Worm (Caenorhabditis elegans) whole organism, young adult: ENCODE data around the gene F08G2.7.
A peak's percentile ranks its signal among the peaks of the same experiment; 100 is the strongest.

Source experiments
- B0261.1 ChIP-seq: sonication (generic microtip); optimal IDR thresholded peaks from 2 replicates; lab custom pipeline; 2016; ENCODE audit warnings: mild to moderate bottlenecking, missing genetic modification characterization, moderate library complexity, missing compliant biosample characterization
- D2030.7 ChIP-seq: fragments of 200-800 bp; sonication (Bioruptor generic); IDR thresholded peaks from 2 replicates; pipeline ENCODE4 v1.3.6; 2022; ENCODE audit warnings: missing genetic modification reagents, missing genetic modification characterization, missing compliant biosample characterization
- F22D6.2 ChIP-seq: sonication (generic microtip); optimal IDR thresholded peaks from 2 replicates; lab custom pipeline; 2016; ENCODE audit warnings: mild to moderate bottlenecking, missing genetic modification characterization, missing compliant biosample characterization
- F23B12.7 ChIP-seq: sonication (generic microtip); optimal IDR thresholded peaks from 2 replicates; lab custom pipeline; 2017; ENCODE audit warnings: missing genetic modification characterization, mild to moderate bottlenecking, missing compliant biosample characterization, antibody characterized with exemption, moderate library complexity; ENCODE audit not compliant: insufficient read depth
- F49E8.2 ChIP-seq: sonication (generic microtip); optimal IDR thresholded peaks from 3 replicates; lab custom pipeline; 2017; ENCODE audit warnings: missing genetic modification characterization, mild to moderate bottlenecking, missing compliant biosample characterization, antibody characterized with exemption, moderate library complexity; ENCODE audit not compliant: insufficient read depth
- F57C9.4 ChIP-seq: sonication (generic microtip); optimal IDR thresholded peaks from 2 replicates; lab custom pipeline; 2017; ENCODE audit warnings: mild to moderate bottlenecking, missing genetic modification characterization, missing compliant biosample characterization
- T26A5.8 ChIP-seq: sonication (generic microtip); optimal IDR thresholded peaks from 2 replicates; lab custom pipeline; 2016; ENCODE audit warnings: missing genetic modification characterization, missing compliant biosample characterization
- Y67H2A.10 ChIP-seq: fragments of 200-800 bp; sonication (Bioruptor generic); conservative IDR thresholded peaks from 2 replicates; pipeline ENCODE4 v1.3.6; 2022; ENCODE audit warnings: missing genetic modification reagents, missing genetic modification characterization, missing compliant biosample characterization
- Y79H2A.3 ChIP-seq: fragments of 200-800 bp; sonication (Bioruptor generic); conservative IDR thresholded peaks from 2 replicates; pipeline ENCODE4 v1.3.6; 2022; ENCODE audit warnings: missing genetic modification reagents, missing genetic modification characterization, missing compliant biosample characterization
- Y95B8A.8 ChIP-seq: fragments of 200-800 bp; sonication (Bioruptor generic); IDR thresholded peaks from 2 replicates; pipeline ENCODE4 v1.3.6; 2022; ENCODE audit warnings: missing genetic modification reagents, missing genetic modification characterization, missing compliant biosample characterization
- aptf-2 ChIP-seq: fragments of 200-800 bp; sonication (Bioruptor generic); conservative IDR thresholded peaks from 2 replicates; pipeline ENCODE4 v1.3.6; 2022; ENCODE audit warnings: missing genetic modification reagents, missing genetic modification characterization, missing compliant biosample characterization
- aptf-3 ChIP-seq: fragments of 200-800 bp; sonication (Bioruptor generic); IDR thresholded peaks from 2 replicates; pipeline ENCODE4 v1.3.6; 2022; ENCODE audit warnings: missing genetic modification characterization, missing compliant biosample characterization
- atf-7 ChIP-seq: sonication (generic microtip); optimal IDR thresholded peaks from 2 replicates; lab custom pipeline; 2017; ENCODE audit warnings: mild to moderate bottlenecking, missing genetic modification characterization, missing compliant biosample characterization
- attf-3 ChIP-seq: fragments of 200-800 bp; sonication (Bioruptor generic); conservative IDR thresholded peaks from 2 replicates; pipeline ENCODE4 v1.3.6; 2022; ENCODE audit warnings: missing genetic modification reagents, missing genetic modification characterization, missing compliant biosample characterization
- bed-1 ChIP-seq: fragments of 200-800 bp; sonication (Bioruptor generic); IDR thresholded peaks from 2 replicates; pipeline ENCODE4 v1.3.6; 2022; ENCODE audit warnings: missing genetic modification reagents, missing genetic modification characterization, missing compliant biosample characterization
- cebp-1 ChIP-seq, 2 experiments: fragments of 200-800 bp in 1 of 2; sonication (Bioruptor generic) in 1 of 2; sonication (generic microtip) in 1 of 2; IDR thresholded peaks in 1 of 2; optimal IDR thresholded peaks in 1 of 2; 2 replicates each; pipeline versions ENCODE4 v1.3.6 to Lab custom; 2017 to 2022; ENCODE audit warnings: missing compliant biosample characterization in 2 of 2, missing genetic modification characterization in 2 of 2, mild to moderate bottlenecking in 1 of 2, missing genetic modification reagents in 1 of 2, moderate library complexity in 1 of 2
- ceh-27 ChIP-seq: fragments of 200-800 bp; sonication (Bioruptor generic); optimal IDR thresholded peaks from 2 replicates; lab custom pipeline; 2018; ENCODE audit warnings: mild to moderate bottlenecking, missing genetic modification characterization, moderate library complexity, missing compliant biosample characterization
- ceh-79 ChIP-seq: sonication (generic microtip); optimal IDR thresholded peaks from 2 replicates; lab custom pipeline; 2017; ENCODE audit warnings: mild to moderate bottlenecking, missing genetic modification characterization, missing compliant biosample characterization
- die-1 ChIP-seq: sonication (generic microtip); optimal IDR thresholded peaks from 2 replicates; lab custom pipeline; 2016; ENCODE audit warnings: missing genotype, mild to moderate bottlenecking, missing genetic modification characterization, missing compliant biosample characterization
- dpff-1 ChIP-seq: sonication (generic microtip); optimal IDR thresholded peaks from 2 replicates; lab custom pipeline; 2017; ENCODE audit warnings: mild to moderate bottlenecking, missing genetic modification characterization, missing compliant biosample characterization
- egrh-3 ChIP-seq: fragments of 200-800 bp; sonication (Bioruptor generic); IDR thresholded peaks from 2 replicates; pipeline ENCODE4 v1.3.6; 2022; ENCODE audit warnings: missing genetic modification reagents, missing genetic modification characterization, missing compliant biosample characterization
- gei-17 ChIP-seq: fragments of 200-800 bp; sonication (Bioruptor generic); optimal IDR thresholded peaks from 2 replicates; lab custom pipeline; 2018; ENCODE audit warnings: mild to moderate bottlenecking, missing genetic modification characterization, missing compliant biosample characterization
- hlh-12 ChIP-seq: sonication (generic microtip); optimal IDR thresholded peaks from 2 replicates; lab custom pipeline; 2016; ENCODE audit warnings: missing genetic modification characterization, missing compliant biosample characterization
- hmg-20 ChIP-seq: fragments of 200-800 bp; sonication (Bioruptor generic); IDR thresholded peaks from 2 replicates; pipeline ENCODE4 v1.3.6; 2022; ENCODE audit warnings: missing genetic modification reagents, missing genetic modification characterization, missing compliant biosample characterization
- hsf-1 ChIP-seq: fragments of 200-800 bp; sonication (Bioruptor generic); IDR thresholded peaks from 2 replicates; pipeline ENCODE4 v1.3.6; 2022; ENCODE audit warnings: missing genetic modification reagents, missing genetic modification characterization, missing compliant biosample characterization
- let-526 ChIP-seq: fragments of 200-800 bp; sonication (Bioruptor generic); IDR thresholded peaks from 2 replicates; pipeline ENCODE4 v1.3.6; 2022; ENCODE audit warnings: missing genetic modification reagents, missing genetic modification characterization, missing compliant biosample characterization
- lin-35 ChIP-seq, 3 experiments: fragments of 150-350 bp in 2 of 3; sonication (generic microtip) in 1 of 3; optimal IDR thresholded peaks; 2 replicates each; lab custom pipeline; 2014 to 2018; ENCODE audit warnings: missing biosample characterization in 3 of 3, missing genetic modification characterization in 3 of 3, missing genetic modification reagents in 3 of 3
- lin-54 ChIP-seq: fragments of 200-800 bp; sonication (Bioruptor generic); optimal IDR thresholded peaks from 2 replicates; lab custom pipeline; 2018; ENCODE audit warnings: mild to moderate bottlenecking, missing genetic modification characterization, missing compliant biosample characterization
- madf-10 ChIP-seq: sonication (generic microtip); optimal IDR thresholded peaks from 2 replicates; lab custom pipeline; 2016; ENCODE audit warnings: mild to moderate bottlenecking, missing genetic modification characterization, missing compliant biosample characterization
- madf-3 ChIP-seq: fragments of 200-800 bp; sonication (Bioruptor generic); IDR thresholded peaks from 2 replicates; pipeline ENCODE4 v1.3.6; 2022; ENCODE audit warnings: missing genetic modification reagents, missing genetic modification characterization, missing compliant biosample characterization
- mxl-1 ChIP-seq: sonication (generic microtip); optimal IDR thresholded peaks from 2 replicates; lab custom pipeline; 2016; ENCODE audit warnings: missing genetic modification characterization, missing compliant biosample characterization
- nhr-179 ChIP-seq: sonication (generic microtip); optimal IDR thresholded peaks from 2 replicates; lab custom pipeline; 2016; ENCODE audit warnings: mild to moderate bottlenecking, missing genetic modification characterization, missing compliant biosample characterization
- pbrm-1 ChIP-seq: fragments of 200-800 bp; sonication (Bioruptor generic); IDR thresholded peaks from 2 replicates; pipeline ENCODE4 v1.3.6; 2022; ENCODE audit warnings: missing genetic modification reagents, missing genetic modification characterization, missing compliant biosample characterization
- pha-4 ChIP-seq: fragments of 150-350 bp; sonication (generic microtip); optimal IDR thresholded peaks from 2 replicates; lab custom pipeline; 2014; ENCODE audit warnings: missing biosample characterization, missing genetic modification reagents, missing genetic modification characterization
- rec-8 ChIP-seq, 2 experiments: sonication (generic microtip); optimal IDR thresholded peaks; 2 replicates each; lab custom pipeline; 2016; ENCODE audit warnings: mild to moderate bottlenecking in 2 of 2, missing genetic modification characterization in 2 of 2, missing genetic modification reagents in 2 of 2, missing genotype in 2 of 2, missing biosample characterization in 1 of 2, missing compliant biosample characterization in 1 of 2, moderate library complexity in 1 of 2
- sdz-38 ChIP-seq: sonication (generic microtip); optimal IDR thresholded peaks from 2 replicates; lab custom pipeline; 2016; ENCODE audit warnings: missing genotype, missing genetic modification characterization, missing compliant biosample characterization
- sptf-2 ChIP-seq: fragments of 200-800 bp; sonication (Bioruptor generic); optimal IDR thresholded peaks from 2 replicates; lab custom pipeline; 2018; ENCODE audit warnings: mild to moderate bottlenecking, missing genetic modification characterization, missing compliant biosample characterization
- unc-130 ChIP-seq: sonication (generic microtip); optimal IDR thresholded peaks from 2 replicates; lab custom pipeline; 2016; ENCODE audit warnings: missing genetic modification reagents, missing genetic modification characterization, missing compliant biosample characterization
- unc-62 ChIP-seq: fragments of 150-350 bp; optimal IDR thresholded peaks from 2 replicates; lab custom pipeline; 2014; ENCODE audit warnings: missing biosample characterization, missing genetic modification reagents, missing genetic modification characterization
- xnd-1 ChIP-seq: sonication (generic microtip); optimal IDR thresholded peaks from 2 replicates; lab custom pipeline; 2016; ENCODE audit warnings: missing genotype, missing genetic modification reagents, missing genetic modification characterization, missing compliant biosample characterization
- zfh-2 ChIP-seq: fragments of 200-800 bp; sonication (Bioruptor generic); conservative IDR thresholded peaks from 2 replicates; pipeline ENCODE4 v1.3.6; 2022; ENCODE audit warnings: missing genetic modification reagents, missing genetic modification characterization, missing compliant biosample characterization
- zim-3 ChIP-seq: sonication (generic microtip); optimal IDR thresholded peaks from 2 replicates; lab custom pipeline; 2017; ENCODE audit warnings: mild to moderate bottlenecking, missing genetic modification characterization, moderate library complexity, missing compliant biosample characterization
- ztf-22 ChIP-seq: fragments of 200-800 bp; sonication (Bioruptor generic); optimal IDR thresholded peaks from 2 replicates; lab custom pipeline; 2018; ENCODE audit warnings: mild to moderate bottlenecking, missing genetic modification characterization, moderate library complexity, missing compliant biosample characterization

Gene F08G2.7

ce11 chrII:13888278-13888677, 47.3 kb upstream of the F08G2.7 start, which contains the start of gene mcd-1 (continued):
- TF ChIP-seq zim-3 (tag; lab: Kevin White, UChicago) (no peak), lin-35 (GFP tag; optimal IDR thresholded peaks at IDR 0.05; lab: Kevin White, UChicago) (peak in 1 of 3 experiments; percentile 71), unc-62 (GFP tag; lab: Kevin White, UChicago) (no peak), xnd-1 (peak; percentile 16), Y67H2A.10 (GFP tag; lab: Robert Waterston, UW) (no peak), ceh-27 (GFP tag; lab: Kevin White, UChicago) (peak; percentile 2), hlh-12 (tag; lab: Kevin White, UChicago) (no peak), rec-8 (tag; optimal IDR thresholded peaks at IDR 0.05; lab: Kevin White, UChicago) (no peak), unc-130 (GFP tag; lab: Kevin White, UChicago) (no peak), pha-4 (tag; lab: Kevin White, UChicago) (peak; percentile 22), F49E8.2 (tag; lab: Kevin White, UChicago) (no peak), ceh-79 (no peak), F23B12.7 (peak; percentile 60), F22D6.2 (no peak), aptf-2 (GFP tag; lab: Robert Waterston, UW) (no peak), B0261.1 (no peak), F57C9.4 (no peak), ztf-22 (no peak), nhr-179 (tag; lab: Kevin White, UChicago) (no peak), D2030.7 (no peak), bed-1 (GFP tag; lab: Robert Waterston, UW) (no peak), madf-3 (GFP tag; lab: Robert Waterston, UW) (peak; percentile 98), dpff-1 (tag; lab: Kevin White, UChicago) (no peak), hsf-1 (no peak), gei-17 (GFP tag; lab: Kevin White, UChicago) (no peak), atf-7 (tag; lab: Kevin White, UChicago) (no peak), madf-10 (tag; lab: Kevin White, UChicago) (no peak), let-526 (no peak), aptf-3 (no peak), attf-3 (GFP tag; lab: Robert Waterston, UW) (no peak), sdz-38 (tag; lab: Kevin White, UChicago) (no peak), T26A5.8 (no peak), pbrm-1 (GFP tag; lab: Robert Waterston, UW) (no peak), lin-54 (peak; percentile 53), die-1 (no peak), Y95B8A.8 (no peak), hmg-20 (GFP tag; lab: Robert Waterston, UW) (no peak), cebp-1 (GFP tag; IDR thresholded peaks at IDR 0.05; lab: Robert Waterston, UW) (no peak), cebp-1 (tag; optimal IDR thresholded peaks at IDR 0.05; lab: Kevin White, UChicago) (peak; percentile 58), Y79H2A.3 (GFP tag; lab: Robert Waterston, UW) (no peak), mxl-1 (tag; lab: Kevin White, UChicago) (no peak)

DNA sequence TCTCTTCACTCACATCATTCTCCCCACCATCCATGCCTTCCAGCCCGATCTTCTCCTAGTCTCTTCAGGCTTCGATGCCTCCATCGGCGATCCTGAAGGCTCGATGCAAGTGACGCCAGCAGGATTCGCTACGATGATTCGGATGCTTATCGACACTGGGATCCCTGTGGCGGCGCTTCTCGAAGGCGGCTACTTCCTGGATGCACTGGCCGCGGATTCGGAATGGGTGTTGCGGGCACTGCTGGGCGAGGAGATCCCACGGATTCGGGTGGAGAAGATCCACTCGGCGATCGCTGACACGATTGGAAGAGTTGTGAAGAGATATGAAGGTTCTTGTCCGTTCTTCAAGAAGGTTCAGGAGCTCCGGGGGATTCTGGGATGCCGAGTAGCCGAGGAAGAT, 45.5 kb upstream of the F08G2.7 start:
- TF ChIP-seq sptf-2 (GFP tag; lab: Kevin White, UChicago) (peak; percentile 17), zfh-2 (GFP tag; lab: Robert Waterston, UW) (peak; percentile 87), hlh-12 (tag; lab: Kevin White, UChicago) (no peak), egrh-3 (GFP tag; lab: Robert Waterston, UW) (peak; percentile 55; the same call in 1 of the 2 replicates)
